Worm (Caenorhabditis elegans): ENCODE results near the gene F17C11.22.

Gene F17C11.22

ce11 chrV:10939990-10940570 lies 29.9 kb downstream of the F17C11.22 start:
- TF ChIP-seq unc-55 (GFP tag; optimal IDR thresholded peaks at IDR 0.05): no peak
- no peak for TF ChIP-seq elt-2 (tag; optimal IDR thresholded peaks at IDR 0.05)
- no peak for TF ChIP-seq zip-5 (tag; optimal IDR thresholded peaks at IDR 0.05)
- no peak for TF ChIP-seq unc-3 (GFP tag; conservative IDR thresholded peaks at IDR 0.05)
- no peak for TF ChIP-seq unc-3 (tag; optimal IDR thresholded peaks at IDR 0.05)
- no peak for TF ChIP-seq pros-1 (tag; optimal IDR thresholded peaks at IDR 0.05)
- TF ChIP-seq ama-1 (optimal IDR thresholded peaks at IDR 0.05): no peak
- TF ChIP-seq C38D4.7 (GFP tag; optimal IDR thresholded peaks at IDR 0.05): no peak
- no peak for TF ChIP-seq ceh-31 (tag; optimal IDR thresholded peaks at IDR 0.05)
- no peak for TF ChIP-seq npax-4 (tag; optimal IDR thresholded peaks at IDR 0.05)
- TF ChIP-seq C08G9.2 (tag; optimal IDR thresholded peaks at IDR 0.05): no peak
- no peak for TF ChIP-seq hlh-6 (tag; optimal IDR thresholded peaks at IDR 0.05)
- TF ChIP-seq pha-2 (tag; optimal IDR thresholded peaks at IDR 0.05): no peak

ce11 chrV:10938739-10939138 lies 31.2 kb downstream of the F17C11.22 start, which contains the start of gene F17C11.11:
Gene F17C11.11 (minus strand): TSS chrV:10938817.
- TF ChIP-seq pat-9 (tag; optimal IDR thresholded peaks at IDR 0.05) (no peak), ceh-45 (GFP tag; IDR thresholded peaks at IDR 0.05) (no peak), ceh-24 (tag; optimal IDR thresholded peaks at IDR 0.05) (no peak)

ce11 chrV:10937294-10937693 lies 32.7 kb downstream of the F17C11.22 start:
- TF ChIP-seq dve-1 (tag; optimal IDR thresholded peaks at IDR 0.05): no peak
- no peak for TF ChIP-seq ref-2 (tag; optimal IDR thresholded peaks at IDR 0.05)
- no peak for TF ChIP-seq sox-2 (GFP tag; IDR thresholded peaks at IDR 0.05)
- no peak for TF ChIP-seq pqm-1 (tag; optimal IDR thresholded peaks at IDR 0.05)
- TF ChIP-seq nhr-232 (tag; optimal IDR thresholded peaks at IDR 0.05): no peak
- TF ChIP-seq ceh-9 (tag; optimal IDR thresholded peaks at IDR 0.05): no peak
- TF ChIP-seq ceh-24 (tag; optimal IDR thresholded peaks at IDR 0.05): no peak
- TF ChIP-seq ceh-31 (tag; optimal IDR thresholded peaks at IDR 0.05): no peak
- no peak for TF ChIP-seq fax-1 (tag; optimal IDR thresholded peaks at IDR 0.05)
- no peak for TF ChIP-seq unc-86 (tag; optimal IDR thresholded peaks at IDR 0.05)
- TF ChIP-seq unc-55 (GFP tag; optimal IDR thresholded peaks at IDR 0.05): no peak
- TF ChIP-seq ceh-45 (GFP tag; IDR thresholded peaks at IDR 0.05): no peak
- no peak for TF ChIP-seq syd-9 (tag; optimal IDR thresholded peaks at IDR 0.05)
- no peak for TF ChIP-seq rnt-1 (tag; optimal IDR thresholded peaks at IDR 0.05)
- no peak for TF ChIP-seq nfya-1 (tag; optimal IDR thresholded peaks at IDR 0.05)
- TF ChIP-seq K09A11.1 (tag; optimal IDR thresholded peaks at IDR 0.05; ENCODE audit: insufficient read depth): no peak
- TF ChIP-seq ceh-2 (tag; optimal IDR thresholded peaks at IDR 0.05): no peak
- TF ChIP-seq pat-9 (tag; optimal IDR thresholded peaks at IDR 0.05): no peak

- TF ChIP-seq hlh-13 (GFP tag; optimal IDR thresholded peaks at IDR 0.05) (no peak), C08G9.2 (tag; optimal IDR thresholded peaks at IDR 0.05) (no peak), elt-2 (tag; optimal IDR thresholded peaks at IDR 0.05) (peak; percentile 44)
Observed at ce11 chrV:10936681-10937080, 33.3 kb downstream of the F17C11.22 start, which contains the start of gene F17C11.12. Gene F17C11.12 (minus strand): TSS chrV:10936920.

ce11 chrV:10932411-10932810 lies 37.6 kb downstream of the F17C11.22 start, which contains the start of gene F58B4.5:
Gene F58B4.5 (plus strand): TSS chrV:10932693.
- TF ChIP-seq elt-2 (tag; optimal IDR thresholded peaks at IDR 0.05): peak; percentile 63
- no peak for TF ChIP-seq ahr-1 (tag; optimal IDR thresholded peaks at IDR 0.05)

ce11 chrV:10931189-10931588 lies 38.8 kb downstream of the F17C11.22 start, which contains the start of gene scvp-1:
Gene scvp-1 (minus strand): TSS chrV:10931289.
- TF ChIP-seq nhr-232 (tag; optimal IDR thresholded peaks at IDR 0.05): no peak
- no peak for TF ChIP-seq npax-4 (tag; optimal IDR thresholded peaks at IDR 0.05)
- TF ChIP-seq pha-4 (tag; optimal IDR thresholded peaks at IDR 0.05): no peak
- no peak for TF ChIP-seq ceh-30 (tag; optimal IDR thresholded peaks at IDR 0.05)
- TF ChIP-seq ceh-6 (GFP tag; optimal IDR thresholded peaks at IDR 0.05): no peak
- TF ChIP-seq unc-42 (tag; optimal IDR thresholded peaks at IDR 0.05): no peak
- TF ChIP-seq ceh-31 (tag; optimal IDR thresholded peaks at IDR 0.05): no peak
- no peak for TF ChIP-seq lin-11 (tag; optimal IDR thresholded peaks at IDR 0.05)

Data from whole organism, late embryonic.